Worm (Caenorhabditis elegans): ENCODE measurements around the gene ZC21.8.

ZC21.8 gene

ce11 chrIII:8545515-8545914, 25.7 kb upstream of the ZC21.8 start, which contains the start of gene ZC21.6:
Gene ZC21.6 (minus strand): TSS chrIII:8545615.
- TF ChIP-seq egl-27 (tag; optimal IDR thresholded peaks at IDR 0.05): no peak
- TF ChIP-seq zag-1 (tag; optimal IDR thresholded peaks at IDR 0.05): no peak
- TF ChIP-seq lsy-2 (tag; optimal IDR thresholded peaks at IDR 0.05): no peak
- no peak for TF ChIP-seq nhr-12 (tag; optimal IDR thresholded peaks at IDR 0.05)
- no peak for TF ChIP-seq fos-1 (tag; optimal IDR thresholded peaks at IDR 0.05)
- TF ChIP-seq ceh-82 (tag; optimal IDR thresholded peaks at IDR 0.05): no peak
- no peak for TF ChIP-seq unc-39 (tag; optimal IDR thresholded peaks at IDR 0.05)
- no peak for TF ChIP-seq nhr-25 (tag; optimal IDR thresholded peaks at IDR 0.05)
- TF ChIP-seq alr-1 (tag; optimal IDR thresholded peaks at IDR 0.05): no peak
- no peak for TF ChIP-seq unc-55 (GFP tag; optimal IDR thresholded peaks at IDR 0.05)
- no peak for TF ChIP-seq ztf-11 (tag; optimal IDR thresholded peaks at IDR 0.05)
- no peak for TF ChIP-seq ZK546.5 (tag; optimal IDR thresholded peaks at IDR 0.05)
- no peak for TF ChIP-seq ztf-1 (GFP tag; conservative IDR thresholded peaks at IDR 0.05)
- TF ChIP-seq lin-39 (tag; optimal IDR thresholded peaks at IDR 0.05): no peak
- no peak for TF ChIP-seq gmeb-1 (tag; optimal IDR thresholded peaks at IDR 0.05)
- no peak for TF ChIP-seq mdl-1 (tag; optimal IDR thresholded peaks at IDR 0.05)
- TF ChIP-seq mab-5 (tag; optimal IDR thresholded peaks at IDR 0.05): no peak
- TF ChIP-seq nhr-129 (tag; optimal IDR thresholded peaks at IDR 0.05): no peak

ce11 chrIII:8535445-8535844, 15.7 kb upstream of the ZC21.8 start:
- no peak for TF ChIP-seq nhr-77 (tag; optimal IDR thresholded peaks at IDR 0.05)

- TF ChIP-seq nhr-129 (tag; optimal IDR thresholded peaks at IDR 0.05) (no peak), lsy-2 (tag; optimal IDR thresholded peaks at IDR 0.05) (no peak), nhr-21 (tag; optimal IDR thresholded peaks at IDR 0.05) (no peak), nhr-11 (tag; optimal IDR thresholded peaks at IDR 0.05) (no peak), nhr-12 (tag; optimal IDR thresholded peaks at IDR 0.05) (no peak), ztf-1 (GFP tag; conservative IDR thresholded peaks at IDR 0.05) (no peak), blmp-1 (tag; optimal IDR thresholded peaks at IDR 0.05; ENCODE audit: insufficient read depth) (no peak), mbf-1 (tag; optimal IDR thresholded peaks at IDR 0.05) (no peak), zag-1 (tag; optimal IDR thresholded peaks at IDR 0.05) (no peak), elt-3 (tag; optimal IDR thresholded peaks at IDR 0.05) (no peak), nhr-237 (tag; optimal IDR thresholded peaks at IDR 0.05) (no peak), R02D3.7 (tag; optimal IDR thresholded peaks at IDR 0.05) (no peak), nhr-23 (tag; optimal IDR thresholded peaks at IDR 0.05) (no peak), egl-27 (tag; optimal IDR thresholded peaks at IDR 0.05) (no peak), sma-3 (GFP tag; optimal IDR thresholded peaks at IDR 0.05) (no peak), mdl-1 (tag; optimal IDR thresholded peaks at IDR 0.05) (no peak)
Observed at ce11 chrIII:8534647-8535181, 14.9 kb upstream of the ZC21.8 start, which contains the start of gene trp-1. Gene trp-1 (plus strand): TSS chrIII:8535131.

ce11 chrIII:8533900-8534299, 14.1 kb upstream of the ZC21.8 start:
- TF ChIP-seq C34F6.9 (tag; optimal IDR thresholded peaks at IDR 0.05) (peak; percentile 16), ztf-4 (tag; optimal IDR thresholded peaks at IDR 0.05) (no peak)

- TF ChIP-seq mdl-1 (tag; optimal IDR thresholded peaks at IDR 0.05) (no peak), crh-2 (tag; optimal IDR thresholded peaks at IDR 0.05) (no peak)
Observed at ce11 chrIII:8529772-8530171, 10.0 kb upstream of the ZC21.8 start, which contains the start of gene ZC21.10. Gene ZC21.10 (plus strand): TSS chrIII:8530072.

ce11 chrIII:8529002-8529401, 9.2 kb upstream of the ZC21.8 start:
- TF ChIP-seq unc-55 (GFP tag; optimal IDR thresholded peaks at IDR 0.05): peak; percentile 94
- TF ChIP-seq mab-5 (tag; optimal IDR thresholded peaks at IDR 0.05): peak; percentile 4
- TF ChIP-seq ceh-82 (tag; optimal IDR thresholded peaks at IDR 0.05): no peak
- peak; percentile 27 for TF ChIP-seq sma-3 (GFP tag; optimal IDR thresholded peaks at IDR 0.05)
- TF ChIP-seq crh-2 (tag; optimal IDR thresholded peaks at IDR 0.05): peak; percentile 51
- peak; percentile 14 for TF ChIP-seq ztf-4 (tag; optimal IDR thresholded peaks at IDR 0.05)
- TF ChIP-seq blmp-1 (tag; optimal IDR thresholded peaks at IDR 0.05; ENCODE audit: insufficient read depth): no peak
- TF ChIP-seq sma-9 (GFP tag; optimal IDR thresholded peaks at IDR 0.05): peak; percentile 58
- TF ChIP-seq sma-9 (tag; optimal IDR thresholded peaks at IDR 0.05): no peak
- peak; percentile 69 for TF ChIP-seq lin-13 (GFP tag; optimal IDR thresholded peaks at IDR 0.05)
- TF ChIP-seq lsy-2 (tag; optimal IDR thresholded peaks at IDR 0.05): peak; percentile 80 to 93
- TF ChIP-seq gmeb-1 (tag; optimal IDR thresholded peaks at IDR 0.05): peak; percentile 16
- TF ChIP-seq zag-1 (tag; optimal IDR thresholded peaks at IDR 0.05): no peak
- TF ChIP-seq snpc-4 (tag; optimal IDR thresholded peaks at IDR 0.05): no peak
- peak; percentile 23 for TF ChIP-seq fos-1 (tag; optimal IDR thresholded peaks at IDR 0.05)
- TF ChIP-seq ama-1 (optimal IDR thresholded peaks at IDR 0.05): peak; percentile 79
- no peak for TF ChIP-seq ztf-1 (GFP tag; conservative IDR thresholded peaks at IDR 0.05)
- TF ChIP-seq C34F6.9 (tag; optimal IDR thresholded peaks at IDR 0.05): peak; percentile 90
- TF ChIP-seq nhr-129 (tag; optimal IDR thresholded peaks at IDR 0.05): peak; percentile 46
- TF ChIP-seq elt-1 (tag; optimal IDR thresholded peaks at IDR 0.05): no peak
- TF ChIP-seq dmd-4 (tag; optimal IDR thresholded peaks at IDR 0.05): no peak
- no peak for TF ChIP-seq alr-1 (tag; optimal IDR thresholded peaks at IDR 0.05)
- peak; percentile 5 for TF ChIP-seq nhr-6 (tag; optimal IDR thresholded peaks at IDR 0.05)
- TF ChIP-seq F13H6.1 (tag; optimal IDR thresholded peaks at IDR 0.05): peak; percentile 30

Data from whole organism, L2 larva.